Worm (Caenorhabditis elegans) whole organism, late embryonic: ENCODE results near the gene flp-4.

Source experiments
- C38D4.7 ChIP-seq: fragments of 200-800 bp; sonication (Bioruptor generic); optimal IDR thresholded peaks from 2 replicates; lab custom pipeline; 2018; ENCODE audit warnings: mild to moderate bottlenecking, missing genetic modification characterization, moderate library complexity, missing compliant biosample characterization
- Y22D7AL.16 ChIP-seq: sonication (generic microtip); optimal IDR thresholded peaks from 2 replicates; lab custom pipeline; 2016; ENCODE audit warnings: missing genetic modification characterization, missing compliant biosample characterization
- ceh-2 ChIP-seq: sonication (generic microtip); optimal IDR thresholded peaks from 2 replicates; lab custom pipeline; 2016; ENCODE audit warnings: missing genotype, missing genetic modification characterization, missing compliant biosample characterization
- ceh-6 ChIP-seq: fragments of 200-800 bp; sonication (Bioruptor generic); optimal IDR thresholded peaks from 2 replicates; lab custom pipeline; 2018; ENCODE audit warnings: mild to moderate bottlenecking, missing genetic modification characterization, missing compliant biosample characterization
- hlh-13 ChIP-seq: fragments of 200-800 bp; sonication (Bioruptor generic); optimal IDR thresholded peaks from 2 replicates; lab custom pipeline; 2018; ENCODE audit warnings: mild to moderate bottlenecking, missing genetic modification characterization, missing compliant biosample characterization
- nhr-11 ChIP-seq: fragments of 150-350 bp; optimal IDR thresholded peaks from 2 replicates; lab custom pipeline; 2014; ENCODE audit warnings: missing biosample characterization, missing genetic modification characterization
- pha-4 ChIP-seq: fragments of 150-350 bp; optimal IDR thresholded peaks from 2 replicates; lab custom pipeline; 2018; ENCODE audit warnings: missing biosample characterization, missing genetic modification reagents, missing genetic modification characterization
- sox-4 ChIP-seq: sonication (generic microtip); optimal IDR thresholded peaks from 2 replicates; lab custom pipeline; 2017; ENCODE audit warnings: mild to moderate bottlenecking, missing genetic modification characterization, inconsistent platforms, missing compliant biosample characterization
- syd-9 ChIP-seq: sonication (generic microtip); optimal IDR thresholded peaks from 2 replicates; lab custom pipeline; 2016; ENCODE audit warnings: mild to moderate bottlenecking, missing genetic modification characterization, moderate library complexity, missing compliant biosample characterization
- tbx-2 ChIP-seq: sonication (generic microtip); optimal IDR thresholded peaks from 2 replicates; lab custom pipeline; 2016; ENCODE audit warnings: missing genetic modification characterization, missing compliant biosample characterization
- tbx-7 ChIP-seq: sonication (generic microtip); optimal IDR thresholded peaks from 2 replicates; lab custom pipeline; 2016; ENCODE audit warnings: missing genotype, missing genetic modification characterization, missing compliant biosample characterization

ce11 chrII:10011733-10012132 lies 36.9 kb upstream of the flp-4 start:
- TF ChIP-seq sox-4 (tag; lab: Kevin White, UChicago) (no peak), C38D4.7 (GFP tag; lab: Kevin White, UChicago) (no peak), pha-4 (tag; lab: Kevin White, UChicago) (no peak), tbx-7 (tag; lab: Kevin White, UChicago) (no peak), nhr-11 (tag; lab: Kevin White, UChicago) (no peak), hlh-13 (GFP tag; lab: Kevin White, UChicago) (no peak), ceh-6 (no peak), syd-9 (no peak), tbx-2 (no peak), ceh-2 (tag; lab: Kevin White, UChicago) (no peak), Y22D7AL.16 (tag; lab: Kevin White, UChicago) (no peak)
